Worm (Caenorhabditis elegans) whole organism, L1 larva: ENCODE data around the gene rnh-1.0.

Experiments
- C34B4.2 ChIP-seq: sonication (generic microtip); optimal IDR thresholded peaks from 2 replicates; lab custom pipeline; 2017; ENCODE audit warnings: mild to moderate bottlenecking, missing genetic modification characterization, missing compliant biosample characterization
- aha-1 ChIP-seq: fragments of 150-350 bp; optimal IDR thresholded peaks from 2 replicates; lab custom pipeline; 2014; ENCODE audit warnings: missing biosample characterization, missing genetic modification characterization
- aly-2 ChIP-seq: fragments of 150-350 bp; optimal IDR thresholded peaks from 2 replicates; lab custom pipeline; 2014; ENCODE audit warnings: missing biosample characterization, missing genetic modification characterization
- ama-1 ChIP-seq: fragments of 150-350 bp; optimal IDR thresholded peaks from 2 replicates; lab custom pipeline; 2014
- blmp-1 ChIP-seq: fragments of 150-350 bp; optimal IDR thresholded peaks from 2 replicates; lab custom pipeline; 2014; ENCODE audit warnings: missing biosample characterization, missing genetic modification characterization
- ceh-8 ChIP-seq: fragments of 200-800 bp; sonication (Bioruptor generic); optimal IDR thresholded peaks from 2 replicates; lab custom pipeline; 2018; ENCODE audit warnings: mild to moderate bottlenecking, missing genetic modification characterization, moderate library complexity, missing compliant biosample characterization
- ceh-88 ChIP-seq: fragments of 200-800 bp; sonication (Bioruptor generic); IDR thresholded peaks from 2 replicates; pipeline ENCODE4 v1.3.6; 2022; ENCODE audit warnings: missing genetic modification characterization, missing compliant biosample characterization
- ceh-90 ChIP-seq: sonication (generic microtip); optimal IDR thresholded peaks from 2 replicates; lab custom pipeline; 2016; ENCODE audit warnings: missing genetic modification characterization, missing compliant biosample characterization
- dpl-1 ChIP-seq, 3 experiments: fragments of 150-350 bp in 2 of 3; sonication (generic microtip) in 1 of 3; optimal IDR thresholded peaks; 2 replicates each; lab custom pipeline; 2014 to 2017; ENCODE audit warnings: missing biosample characterization in 3 of 3, missing genetic modification characterization in 3 of 3, missing genetic modification reagents in 3 of 3
- dsc-1 ChIP-seq: sonication (generic microtip); optimal IDR thresholded peaks from 2 replicates; lab custom pipeline; 2016; ENCODE audit warnings: mild to moderate bottlenecking, missing genetic modification characterization, missing compliant biosample characterization
- efl-1 ChIP-seq, 4 experiments: fragments of 150-350 bp; optimal IDR thresholded peaks in 3 of 4; peaks in 1 of 4; 1 replicate in 1 of 4; 2 replicates in 3 of 4; lab custom pipeline; 2014; ENCODE audit warnings: missing biosample characterization in 2 of 4, missing genetic modification characterization in 2 of 4, missing genetic modification reagents in 2 of 4
- elt-2 ChIP-seq: sonication (generic microtip); optimal IDR thresholded peaks from 2 replicates; lab custom pipeline; 2016; ENCODE audit warnings: missing genetic modification characterization, mild to moderate bottlenecking, inconsistent platforms, missing compliant biosample characterization, missing genetic modification reagents
- elt-3 ChIP-seq, 6 experiments: fragments of 150-350 bp in 1 of 6; sonication (generic microtip); optimal IDR thresholded peaks; 2 replicates each; lab custom pipeline; 2017 to 2018; ENCODE audit warnings: missing biosample characterization in 6 of 6, missing genetic modification characterization in 6 of 6, inconsistent platforms in 1 of 6
- fkh-10 ChIP-seq: sonication (generic microtip); optimal IDR thresholded peaks from 2 replicates; lab custom pipeline; 2017; ENCODE audit warnings: missing biosample characterization, missing genetic modification reagents, missing genetic modification characterization
- fkh-8 ChIP-seq: sonication (generic microtip); optimal IDR thresholded peaks from 2 replicates; lab custom pipeline; 2016; ENCODE audit warnings: mild to moderate bottlenecking, missing genetic modification characterization, missing compliant biosample characterization
- grh-1 ChIP-seq: fragments of 200-800 bp; sonication (Bioruptor generic); IDR thresholded peaks from 2 replicates; pipeline ENCODE4 v1.3.6; 2022; ENCODE audit warnings: missing genetic modification reagents, missing genetic modification characterization, missing compliant biosample characterization
- hlh-4 ChIP-seq: sonication (generic microtip); optimal IDR thresholded peaks from 2 replicates; lab custom pipeline; 2016; ENCODE audit warnings: mild to moderate bottlenecking, missing genetic modification characterization, missing compliant biosample characterization
- hpl-2 ChIP-seq: fragments of 150-350 bp; optimal IDR thresholded peaks from 2 replicates; lab custom pipeline; 2014; ENCODE audit warnings: missing biosample characterization, missing genetic modification reagents, missing genetic modification characterization
- irx-1 ChIP-seq: sonication (generic microtip); optimal IDR thresholded peaks from 2 replicates; lab custom pipeline; 2016; ENCODE audit warnings: missing genetic modification characterization, missing compliant biosample characterization
- isw-1 ChIP-seq: fragments of 200-800 bp; sonication (Bioruptor generic); IDR thresholded peaks from 2 replicates; pipeline ENCODE4 v1.3.6; 2022; ENCODE audit warnings: missing genetic modification characterization, missing compliant biosample characterization
- jun-1 ChIP-seq: fragments of 150-350 bp; optimal IDR thresholded peaks from 2 replicates; lab custom pipeline; 2014; ENCODE audit warnings: missing biosample characterization, missing genetic modification reagents, missing genetic modification characterization
- lin-14 ChIP-seq: fragments of 200-800 bp; sonication (Bioruptor generic); optimal IDR thresholded peaks from 2 replicates; lab custom pipeline; 2018; ENCODE audit warnings: mild to moderate bottlenecking, missing genetic modification characterization, moderate library complexity, missing compliant biosample characterization
- lin-15B ChIP-seq: fragments of 150-350 bp; sonication (generic microtip); optimal IDR thresholded peaks from 3 replicates; lab custom pipeline; 2014; ENCODE audit warnings: missing biosample characterization, missing genetic modification characterization
- lsy-2 ChIP-seq, 2 experiments: fragments of 150-350 bp; optimal IDR thresholded peaks; 2 replicates each; lab custom pipeline; 2014; ENCODE audit warnings: missing biosample characterization in 2 of 2, missing genetic modification characterization in 2 of 2
- mab-9 ChIP-seq: fragments of 200-800 bp; sonication (Bioruptor generic); IDR thresholded peaks from 2 replicates; pipeline ENCODE4 v1.3.6; 2022; ENCODE audit warnings: missing genetic modification reagents, missing genetic modification characterization, missing compliant biosample characterization
- mep-1 ChIP-seq: fragments of 150-350 bp; optimal IDR thresholded peaks from 2 replicates; lab custom pipeline; 2014; ENCODE audit warnings: missing biosample characterization, missing genetic modification characterization
- nhr-19 ChIP-seq: fragments of 200-800 bp; sonication (Bioruptor generic); conservative IDR thresholded peaks from 2 replicates; pipeline ENCODE4 v1.3.6; 2022; ENCODE audit warnings: missing genetic modification characterization, missing compliant biosample characterization
- nhr-20 ChIP-seq: sonication (generic microtip); optimal IDR thresholded peaks from 2 replicates; lab custom pipeline; 2016; ENCODE audit warnings: mild to moderate bottlenecking, missing genetic modification characterization, missing compliant biosample characterization
- nhr-237 ChIP-seq: fragments of 150-350 bp; optimal IDR thresholded peaks from 2 replicates; lab custom pipeline; 2014; ENCODE audit warnings: missing biosample characterization, missing genetic modification characterization
- nhr-47 ChIP-seq: sonication (generic microtip); optimal IDR thresholded peaks from 2 replicates; lab custom pipeline; 2016; ENCODE audit warnings: mild to moderate bottlenecking, missing genetic modification characterization, moderate library complexity, missing compliant biosample characterization
- nhr-76 ChIP-seq: sonication (generic microtip); optimal IDR thresholded peaks from 2 replicates; lab custom pipeline; 2017; ENCODE audit warnings: missing biosample characterization, missing genetic modification characterization
- nhr-77 ChIP-seq: fragments of 150-350 bp; optimal IDR thresholded peaks from 2 replicates; lab custom pipeline; 2014; ENCODE audit warnings: missing biosample characterization, missing genetic modification characterization
- nhr-84 ChIP-seq: sonication (generic microtip); optimal IDR thresholded peaks from 2 replicates; lab custom pipeline; 2017; ENCODE audit warnings: missing biosample characterization, missing genetic modification characterization
- nhr-85 ChIP-seq: sonication (generic microtip); peaks from one replicate; lab custom pipeline; 2016; ENCODE audit warnings: missing genetic modification characterization, inconsistent platforms, missing compliant biosample characterization
- nhr-90 ChIP-seq: sonication (generic microtip); optimal IDR thresholded peaks from 2 replicates; lab custom pipeline; 2016; ENCODE audit warnings: mild to moderate bottlenecking, missing genetic modification characterization, missing compliant biosample characterization; ENCODE audit not compliant: poor library complexity
- pag-3 ChIP-seq: sonication (generic microtip); optimal IDR thresholded peaks from 2 replicates; lab custom pipeline; 2017; ENCODE audit warnings: missing genetic modification characterization, mild to moderate bottlenecking, missing compliant biosample characterization, antibody characterized with exemption, borderline replicate concordance; ENCODE audit not compliant: insufficient read depth
- rnt-1 ChIP-seq: sonication (generic microtip); optimal IDR thresholded peaks from 2 replicates; lab custom pipeline; 2016; ENCODE audit warnings: mild to moderate bottlenecking, missing genetic modification characterization, moderate library complexity, missing compliant biosample characterization
- snpc-4 ChIP-seq: fragments of 150-350 bp; optimal IDR thresholded peaks from 2 replicates; lab custom pipeline; 2014; ENCODE audit warnings: missing biosample characterization, missing genetic modification characterization
- sox-4 ChIP-seq: sonication (generic microtip); optimal IDR thresholded peaks from 2 replicates; lab custom pipeline; 2016; ENCODE audit warnings: missing genetic modification characterization, missing compliant biosample characterization
- sptf-1 ChIP-seq: fragments of 150-350 bp; optimal IDR thresholded peaks from 2 replicates; lab custom pipeline; 2014; ENCODE audit warnings: missing biosample characterization, missing genetic modification characterization
- swsn-7 ChIP-seq: sonication (generic microtip); optimal IDR thresholded peaks from 2 replicates; lab custom pipeline; 2016; ENCODE audit warnings: missing genetic modification characterization, missing compliant biosample characterization
- tbx-2 ChIP-seq: sonication (generic microtip); optimal IDR thresholded peaks from 2 replicates; lab custom pipeline; 2016; ENCODE audit warnings: missing genetic modification characterization, missing compliant biosample characterization
- tlp-1 ChIP-seq: fragments of 150-350 bp; optimal IDR thresholded peaks from 2 replicates; lab custom pipeline; 2014; ENCODE audit warnings: missing biosample characterization, missing genetic modification characterization
- vab-15 ChIP-seq: sonication (generic microtip); optimal IDR thresholded peaks from 2 replicates; lab custom pipeline; 2017; ENCODE audit warnings: missing genotype, mild to moderate bottlenecking, missing genetic modification characterization, missing compliant biosample characterization
- xbp-1 ChIP-seq: sonication (generic microtip); optimal IDR thresholded peaks from 2 replicates; lab custom pipeline; 2016; ENCODE audit warnings: missing genetic modification characterization, missing compliant biosample characterization
- zip-4 ChIP-seq: fragments of 200-800 bp; sonication (Bioruptor generic); optimal IDR thresholded peaks from 2 replicates; lab custom pipeline; 2018; ENCODE audit warnings: mild to moderate bottlenecking, missing genetic modification characterization, moderate library complexity, missing compliant biosample characterization
- ztf-11 ChIP-seq, 2 experiments: sonication (generic microtip); optimal IDR thresholded peaks; 2 replicates each; lab custom pipeline; 2016 to 2017; ENCODE audit warnings: missing genetic modification characterization in 2 of 2, missing biosample characterization in 1 of 2, missing compliant biosample characterization in 1 of 2
- ztf-4 ChIP-seq: fragments of 150-350 bp; optimal IDR thresholded peaks from 2 replicates; lab custom pipeline; 2014; ENCODE audit warnings: missing biosample characterization, missing genetic modification characterization

rnh-1.0 gene

DNA sequence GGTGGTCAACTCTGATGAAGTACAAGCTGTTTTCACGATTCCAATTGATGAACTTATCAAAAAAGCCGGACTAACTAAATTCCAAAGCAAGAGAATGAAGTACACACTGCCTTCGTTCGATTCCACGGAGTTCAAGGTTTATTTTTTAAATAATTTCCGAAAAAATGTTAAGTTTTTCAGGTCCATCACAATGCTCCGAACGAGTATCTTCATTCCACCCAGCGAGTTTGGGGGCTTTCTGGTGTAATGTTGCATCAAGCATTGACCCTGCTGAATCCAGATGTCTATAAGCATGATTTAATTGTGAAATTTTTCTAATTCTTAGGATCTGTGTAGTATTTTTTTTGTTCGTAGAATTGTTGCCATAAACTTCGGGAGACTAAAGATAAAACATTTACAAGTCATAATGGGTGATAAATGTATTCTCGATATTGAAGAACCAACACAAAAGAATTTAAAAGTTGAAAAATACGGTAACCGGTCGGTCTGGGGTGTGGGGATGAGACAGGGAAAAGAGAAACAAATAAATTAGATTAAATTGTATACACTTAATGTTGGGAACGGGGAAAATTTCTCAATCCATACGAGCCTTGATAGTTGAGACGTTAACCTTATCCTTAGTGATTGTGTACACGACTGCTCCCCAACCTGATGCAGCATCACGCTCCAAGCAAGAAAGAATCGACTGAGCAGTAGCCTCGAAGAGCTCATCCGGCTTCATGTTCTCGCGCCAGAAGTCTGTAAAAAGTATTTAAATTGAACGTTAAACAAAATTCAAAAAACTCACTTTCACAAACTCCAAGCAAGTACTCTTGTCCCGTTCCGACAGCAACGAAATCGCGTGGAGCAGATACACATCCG lies 40.8 kb upstream of the rnh-1.0 start:
- TF ChIP-seq efl-1 (optimal IDR thresholded peaks at IDR 0.05; lab: Kevin White, UChicago) (no peak), efl-1 (GFP tag; optimal IDR thresholded peaks at IDR 0.05 in 1 of 2; lab: Kevin White, UChicago) (no peak), dsc-1 (peak; percentile 32), nhr-85 (tag; lab: Kevin White, UChicago) (peak; percentile 59)

DNA sequence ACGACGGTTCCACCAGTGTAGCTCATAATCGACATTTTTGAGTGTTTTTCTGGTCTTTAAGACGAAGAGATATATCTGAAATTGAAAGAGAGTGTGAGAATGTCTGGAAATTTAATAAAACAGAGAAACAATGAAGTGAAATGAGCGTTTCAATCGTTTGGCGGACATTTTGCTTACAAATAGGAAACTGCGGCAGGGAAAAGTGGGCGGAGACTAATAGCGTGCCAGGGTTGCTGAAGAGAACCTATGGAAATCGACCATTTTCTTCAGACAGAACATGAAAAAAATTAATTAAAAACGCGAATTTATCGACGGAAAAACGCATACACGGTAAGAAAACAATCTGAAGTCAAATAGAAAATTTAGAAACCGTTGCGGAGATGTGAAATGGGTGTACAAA lies 39.8 kb upstream of the rnh-1.0 start, which contains the start of gene pbs-3:
TSS of gene pbs-3 (minus strand) at position 75 of the 400 bp plus-strand sequence.
- TF ChIP-seq snpc-4 (no peak), tlp-1 (tag; lab: Kevin White, UChicago) (no peak), xbp-1 (peak; percentile 41), lin-14 (peak; percentile 53), nhr-19 (GFP tag; lab: Robert Waterston, UW) (0 out of 2 replicates have a peak, but pooled peaks have one; percentile 5), rnt-1 (tag; lab: Kevin White, UChicago) (peak; percentile 85), ceh-8 (GFP tag; lab: Kevin White, UChicago) (no peak), ztf-4 (no peak), dsc-1 (peak; percentile 8), aha-1 (no peak), mab-9 (GFP tag; lab: Robert Waterston, UW) (no peak), vab-15 (tag; lab: Kevin White, UChicago) (peak; percentile 61), swsn-7 (tag; lab: Kevin White, UChicago) (peak; percentile 37), nhr-90 (tag; lab: Kevin White, UChicago) (peak; percentile 49), irx-1 (tag; lab: Kevin White, UChicago) (no peak), nhr-20 (tag; lab: Kevin White, UChicago) (peak; percentile 49), blmp-1 (peak; percentile 67), nhr-47 (peak; percentile 53), grh-1 (GFP tag; lab: Robert Waterston, UW) (no peak), lin-15B (tag; lab: Kevin White, UChicago) (peak; percentile 48), ztf-11 (tag; optimal IDR thresholded peaks at IDR 0.05; lab: Kevin White, UChicago) (peak in 1 of 2 experiments; percentile 57), sptf-1 (tag; lab: Kevin White, UChicago) (no peak), nhr-77 (tag; lab: Kevin White, UChicago) (peak; percentile 49), nhr-85 (tag; lab: Kevin White, UChicago) (no peak), efl-1 (optimal IDR thresholded peaks at IDR 0.05; lab: Kevin White, UChicago) (peak; percentile 71 to 73), efl-1 (GFP tag; optimal IDR thresholded peaks at IDR 0.05 in 1 of 2; lab: Kevin White, UChicago) (peak; percentile 65 to 94), zip-4 (no peak), pag-3 (no peak), elt-3 (tag; optimal IDR thresholded peaks at IDR 0.05; lab: Kevin White, UChicago) (peak in 2 of 6 experiments; percentile 42 to 71), hpl-2 (GFP tag; lab: Kevin White, UChicago) (peak; percentile 19), lsy-2 (tag; optimal IDR thresholded peaks at IDR 0.05; lab: Kevin White, UChicago) (peak; percentile 52 to 85), nhr-237 (tag; lab: Kevin White, UChicago) (peak; percentile 0), ceh-88 (no peak), mep-1 (no peak), hlh-4 (tag; lab: Kevin White, UChicago) (no peak), C34B4.2 (tag; lab: Kevin White, UChicago) (no peak), dpl-1 (GFP tag; optimal IDR thresholded peaks at IDR 0.05; lab: Kevin White, UChicago) (peak; percentile 63 to 76 (median 68)), nhr-84 (tag; lab: Kevin White, UChicago) (no peak), ama-1 (lab: Kevin White, UChicago) (peak; percentile 32), aly-2 (tag; lab: Kevin White, UChicago) (peak; percentile 23), ceh-90 (tag; lab: Kevin White, UChicago) (no peak), nhr-76 (no peak), fkh-10 (GFP tag; lab: Kevin White, UChicago) (no peak), isw-1 (peak; percentile 17), sox-4 (no peak), fkh-8 (peak; percentile 65), tbx-2 (peak; percentile 39), jun-1 (tag; lab: Kevin White, UChicago) (peak; percentile 2), elt-2 (tag; lab: Kevin White, UChicago) (peak; percentile 46)
